Fruit fly (Drosophila melanogaster) whole organism, embryonic: ENCODE results near the gene CG13126.
A peak's percentile ranks its signal among the peaks of the same experiment; 100 is the strongest.

Source experiments
- Aef1 ChIP-seq: fragments of 200-800 bp; sonication (Bioruptor generic); IDR thresholded peaks from 3 replicates; pipeline ENCODE4 v1.3.6; 2022; ENCODE audit warnings: missing biosample characterization, missing genetic modification characterization
- CG10979 ChIP-seq: fragments of 200-800 bp; sonication (Bioruptor generic); optimal IDR thresholded peaks from 2 replicates; lab custom pipeline; 2018; ENCODE audit warnings: missing biosample characterization, mild to moderate bottlenecking, missing genetic modification characterization, moderate library complexity
- CG11093 ChIP-seq: fragments of 200-800 bp; sonication (Bioruptor generic); IDR thresholded peaks from 3 replicates; pipeline ENCODE4 v1.3.6; 2022; ENCODE audit warnings: missing biosample characterization, missing genetic modification characterization
- CG11247 ChIP-seq: fragments of 200-800 bp; sonication (Bioruptor generic); IDR thresholded peaks from 2 replicates; pipeline ENCODE4 v1.3.6; 2022; ENCODE audit warnings: missing biosample characterization, missing genetic modification characterization
- CG12071 ChIP-seq: fragments of 200-800 bp; sonication (Bioruptor generic); optimal IDR thresholded peaks from 3 replicates; lab custom pipeline; 2018; ENCODE audit warnings: missing biosample characterization, mild to moderate bottlenecking, missing genetic modification characterization
- CG12155 ChIP-seq: fragments of 200-800 bp; sonication (Bioruptor generic); optimal IDR thresholded peaks from 3 replicates; lab custom pipeline; 2016; ENCODE audit warnings: missing biosample characterization, missing genetic modification characterization
- CG1233 ChIP-seq: fragments of 200-800 bp; sonication (Bioruptor generic); optimal IDR thresholded peaks from 4 replicates; lab custom pipeline; 2018; ENCODE audit warnings: missing biosample characterization, mild to moderate bottlenecking, missing genetic modification characterization
- CG15269 ChIP-seq: fragments of 200-800 bp; sonication (Bioruptor generic); optimal IDR thresholded peaks from 2 replicates; lab custom pipeline; 2018; ENCODE audit warnings: missing biosample characterization, mild to moderate bottlenecking, missing genetic modification characterization, moderate library complexity
- CG18599 ChIP-seq: fragments of 200-800 bp; sonication (Bioruptor generic); optimal IDR thresholded peaks from 3 replicates; lab custom pipeline; 2017; ENCODE audit warnings: missing biosample characterization, missing genetic modification characterization, mild to moderate bottlenecking, moderate library complexity, missing genetic modification reagents
- CG2712 ChIP-seq: fragments of 200-800 bp; optimal IDR thresholded peaks from 3 replicates; lab custom pipeline; 2019; ENCODE audit warnings: missing biosample characterization, mild to moderate bottlenecking, missing genetic modification characterization, moderate library complexity
- CG30403 ChIP-seq: fragments of 200-800 bp; sonication (Bioruptor generic); optimal IDR thresholded peaks from 3 replicates; lab custom pipeline; 2016; ENCODE audit warnings: missing biosample characterization, missing genetic modification characterization
- CG34376 ChIP-seq: fragments of 200-800 bp; sonication (Bioruptor generic); optimal IDR thresholded peaks from 2 replicates; lab custom pipeline; 2018; ENCODE audit warnings: missing biosample characterization, mild to moderate bottlenecking, missing genetic modification characterization
- CG6272 ChIP-seq: fragments of 200-800 bp; sonication (Bioruptor generic); IDR thresholded peaks from 2 replicates; pipeline ENCODE4 v1.3.6; 2022; ENCODE audit warnings: missing biosample characterization, missing genetic modification characterization
- CG7839 ChIP-seq: fragments of 200-800 bp; sonication (Bioruptor generic); optimal IDR thresholded peaks from 3 replicates; lab custom pipeline; 2018; ENCODE audit warnings: missing biosample characterization, mild to moderate bottlenecking, missing genetic modification characterization, moderate library complexity
- CG7928 ChIP-seq: fragments of 200-800 bp; sonication (Bioruptor generic); optimal IDR thresholded peaks from 2 replicates; lab custom pipeline; 2017; ENCODE audit warnings: missing biosample characterization, mild to moderate bottlenecking, missing genetic modification characterization
- CG8924 ChIP-seq: fragments of 200-800 bp; optimal IDR thresholded peaks from 3 replicates; lab custom pipeline; 2019; ENCODE audit warnings: missing biosample characterization, mild to moderate bottlenecking, missing genetic modification characterization, moderate library complexity
- CG9727 ChIP-seq: fragments of 200-800 bp; sonication (Bioruptor generic); optimal IDR thresholded peaks from 3 replicates; lab custom pipeline; 2017; ENCODE audit warnings: missing biosample characterization, mild to moderate bottlenecking, missing genetic modification characterization
- Dek ChIP-seq: fragments of 200-800 bp; sonication (Bioruptor generic); optimal IDR thresholded peaks from 3 replicates; lab custom pipeline; 2019; ENCODE audit warnings: missing biosample characterization, mild to moderate bottlenecking, missing genetic modification characterization, moderate library complexity
- Ets97D ChIP-seq: fragments of 200-800 bp; sonication (Bioruptor generic); optimal IDR thresholded peaks from 3 replicates; lab custom pipeline; 2016; ENCODE audit warnings: missing biosample characterization, missing genetic modification characterization
- Fer2 ChIP-seq: fragments of 200-800 bp; sonication (Bioruptor generic); optimal IDR thresholded peaks from 2 replicates; lab custom pipeline; 2018; ENCODE audit warnings: missing biosample characterization, mild to moderate bottlenecking, missing genetic modification characterization, moderate library complexity
- Med ChIP-seq: fragments of 200-800 bp; sonication (Bioruptor generic); peaks from one replicate; lab custom pipeline; 2016; ENCODE audit warnings: missing biosample characterization, missing genetic modification characterization, mild to moderate bottlenecking, inconsistent platforms, moderate library complexity
- Sry-β ChIP-seq: fragments of 200-800 bp; sonication (Bioruptor generic); optimal IDR thresholded peaks from 2 replicates; lab custom pipeline; 2018; ENCODE audit warnings: missing biosample characterization, mild to moderate bottlenecking, missing genetic modification characterization, moderate library complexity
- Trl ChIP-seq, 3 experiments: fragments of >200 bp in 2 of 3; fragments of 200-800 bp in 1 of 3; sonication (Bioruptor generic) in 1 of 3; optimal IDR thresholded peaks; 2 replicates in 1 of 3; 3 replicates in 2 of 3; lab custom pipeline; 2016 to 2017; ENCODE audit warnings: missing biosample characterization in 1 of 3, missing genetic modification characterization in 1 of 3
- ara ChIP-seq: fragments of 200-800 bp; sonication (Bioruptor generic); IDR thresholded peaks from 2 replicates; pipeline ENCODE4 v1.3.6; 2022; ENCODE audit warnings: missing biosample characterization, missing genetic modification characterization
- dmrt11E ChIP-seq: fragments of 200-800 bp; sonication (Bioruptor generic); optimal IDR thresholded peaks from 3 replicates; lab custom pipeline; 2018; ENCODE audit warnings: missing biosample characterization, mild to moderate bottlenecking, missing genetic modification characterization, moderate library complexity
- dmrt99B ChIP-seq: fragments of 200-800 bp; sonication (Bioruptor generic); optimal IDR thresholded peaks from 2 replicates; lab custom pipeline; 2018; ENCODE audit warnings: missing biosample characterization, mild to moderate bottlenecking, missing genetic modification characterization, moderate library complexity
- gce ChIP-seq: fragments of 200-800 bp; sonication (Bioruptor generic); IDR thresholded peaks from 3 replicates; pipeline ENCODE4 v1.3.6; 2022; ENCODE audit warnings: missing biosample characterization, missing genetic modification characterization
- h ChIP-seq: fragments of >200 bp; optimal IDR thresholded peaks from 2 replicates; lab custom pipeline; 2017
- jigr1 ChIP-seq: fragments of 200-800 bp; sonication (Bioruptor generic); IDR thresholded peaks from 3 replicates; pipeline ENCODE4 v1.3.6; 2022; ENCODE audit warnings: missing biosample characterization, missing genetic modification characterization
- jing ChIP-seq: fragments of 200-800 bp; sonication (Bioruptor generic); optimal IDR thresholded peaks from 2 replicates; lab custom pipeline; 2018; ENCODE audit warnings: missing biosample characterization, mild to moderate bottlenecking, missing genetic modification characterization
- kni ChIP-seq: fragments of 200-800 bp; sonication (Bioruptor generic); optimal IDR thresholded peaks from 3 replicates; lab custom pipeline; 2017; ENCODE audit warnings: mild to moderate bottlenecking, missing biosample characterization, missing genetic modification reagents, missing genetic modification characterization
- lab ChIP-seq: fragments of 200-800 bp; sonication (Bioruptor generic); optimal IDR thresholded peaks from 3 replicates; lab custom pipeline; 2017; ENCODE audit warnings: missing biosample characterization, missing genetic modification characterization, mild to moderate bottlenecking, moderate library complexity, missing genetic modification reagents
- lilli ChIP-seq: fragments of 200-800 bp; sonication (Bioruptor generic); optimal IDR thresholded peaks from 3 replicates; lab custom pipeline; 2016; ENCODE audit warnings: missing biosample characterization, missing genetic modification characterization
- otp ChIP-seq: fragments of 200-800 bp; sonication (Bioruptor generic); IDR thresholded peaks from 3 replicates; pipeline ENCODE4, ENCODE4 v1.3.6; 2022; ENCODE audit warnings: missing biosample characterization, missing genetic modification characterization
- prd ChIP-seq, 3 experiments: fragments of >200 bp in 2 of 3; fragments of 200-800 bp in 1 of 3; sonication (Bioruptor generic) in 1 of 3; optimal IDR thresholded peaks in 2 of 3; IDR thresholded peaks in 1 of 3; 2 replicates in 2 of 3; 3 replicates in 1 of 3; pipeline versions ENCODE4 v1.3.6 to Lab custom; 2017 to 2022; ENCODE audit warnings: missing biosample characterization in 1 of 3, missing genetic modification characterization in 1 of 3
- pum ChIP-seq: fragments of 200-800 bp; sonication (Bioruptor generic); optimal IDR thresholded peaks from 2 replicates; lab custom pipeline; 2016; ENCODE audit warnings: missing biosample characterization, missing genetic modification characterization
- rib ChIP-seq: fragments of 200-800 bp; sonication (Bioruptor generic); IDR thresholded peaks from 2 replicates; pipeline ENCODE4 v1.3.6; 2022; ENCODE audit warnings: missing biosample characterization, missing genetic modification characterization
- scrt ChIP-seq: fragments of 200-800 bp; sonication (Bioruptor generic); optimal IDR thresholded peaks from 2 replicates; lab custom pipeline; 2018; ENCODE audit warnings: missing biosample characterization, mild to moderate bottlenecking, missing genetic modification characterization, moderate library complexity
- shn ChIP-seq: fragments of 200-800 bp; sonication (Bioruptor generic); optimal IDR thresholded peaks from 3 replicates; lab custom pipeline; 2016; ENCODE audit warnings: missing biosample characterization, missing genetic modification characterization
- sim ChIP-seq: fragments of 200-800 bp; sonication (Bioruptor generic); IDR thresholded peaks from 2 replicates; pipeline ENCODE4 v1.3.6; 2022; ENCODE audit warnings: missing biosample characterization, missing genetic modification characterization
- tna ChIP-seq: fragments of 200-800 bp; sonication (Bioruptor generic); IDR thresholded peaks from 2 replicates; pipeline ENCODE4 v1.3.6; 2022; ENCODE audit warnings: missing biosample characterization, missing genetic modification characterization; ENCODE audit not compliant: partially characterized antibody
- toy ChIP-seq: fragments of 200-800 bp; sonication (Bioruptor generic); IDR thresholded peaks from 2 replicates; pipeline ENCODE4 v1.3.6; 2022; ENCODE audit warnings: missing biosample characterization, missing genetic modification characterization
- ttk ChIP-seq: fragments of 200-800 bp; sonication (Bioruptor generic); IDR thresholded peaks from 2 replicates; pipeline ENCODE4 v2.1.2; 2022; ENCODE audit warnings: missing biosample characterization, missing genetic modification characterization
- twi ChIP-seq: fragments of 200-800 bp; optimal IDR thresholded peaks from 2 replicates; lab custom pipeline; 2019; ENCODE audit warnings: missing biosample characterization, mild to moderate bottlenecking, missing genetic modification characterization, moderate library complexity
- vvl ChIP-seq: fragments of 200-800 bp; sonication (Bioruptor generic); IDR thresholded peaks from 2 replicates; pipeline ENCODE4 v1.3.6; 2022; ENCODE audit warnings: missing biosample characterization, missing genetic modification characterization

The CG13126 gene

DNA sequence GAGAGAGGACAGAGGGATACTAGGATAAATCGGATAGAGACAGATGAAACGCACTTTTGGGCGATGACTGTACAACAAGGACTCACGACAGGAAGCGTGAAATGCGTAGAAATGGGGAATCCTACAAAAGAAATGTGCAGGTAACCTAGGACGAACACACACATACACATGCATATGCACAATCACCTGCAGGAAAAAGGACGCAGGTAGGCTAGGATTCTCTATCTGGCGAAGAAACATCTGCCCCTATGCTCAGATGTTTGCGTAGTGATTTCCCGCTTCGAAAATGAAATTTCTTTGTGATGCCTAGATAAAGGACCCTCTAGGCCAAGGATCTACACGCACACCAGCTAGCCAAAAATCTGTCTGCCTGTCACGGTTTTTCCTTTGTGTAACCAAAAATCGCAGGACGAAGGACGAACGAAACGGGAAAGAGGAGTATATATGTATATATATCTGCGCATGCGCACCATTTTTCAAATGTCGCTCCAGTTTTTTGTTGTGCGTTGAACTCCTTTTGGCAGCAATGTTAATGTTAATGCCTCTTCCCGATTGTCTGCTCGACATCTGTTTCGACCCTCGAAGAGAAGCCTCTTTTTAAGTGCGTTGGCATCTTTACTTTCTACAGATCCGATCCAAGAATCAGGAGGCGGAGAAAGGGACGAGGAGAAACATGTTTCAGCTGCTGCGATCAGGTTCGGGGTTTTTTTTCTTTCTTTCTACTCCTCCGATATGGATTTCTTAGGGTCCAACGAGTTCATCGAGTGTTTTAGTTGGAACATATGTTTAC, 34.4 kb upstream of the CG13126 start (continued):
- TF ChIP-seq ttk (GFP tag; lab: Robert Waterston, UW): no peak
- TF ChIP-seq dmrt99B (tag; lab: Kevin White, UChicago): no peak
- TF ChIP-seq Dek (tag; lab: Kevin White, UChicago): no peak
- TF ChIP-seq rib (GFP tag; lab: Robert Waterston, UW): no peak
- no peak for TF ChIP-seq scrt
- no peak for TF ChIP-seq h (lab: Kevin White, UChicago)
- no peak for TF ChIP-seq Sry-β (GFP tag; lab: Kevin White, UChicago)
- no peak for TF ChIP-seq vvl (GFP tag; lab: Robert Waterston, UW)
- TF ChIP-seq kni (GFP tag; lab: Kevin White, UChicago): peak; percentile 82
- TF ChIP-seq twi (tag; lab: Kevin White, UChicago): peak; percentile 98
- TF ChIP-seq CG9727: no peak
- no peak for TF ChIP-seq otp (GFP tag; lab: Robert Waterston, UW)
- TF ChIP-seq toy (GFP tag; lab: Robert Waterston, UW): no peak
- no peak for TF ChIP-seq CG7839
- no peak for TF ChIP-seq prd (optimal IDR thresholded peaks at IDR 0.05; lab: Kevin White, UChicago)
- 0 out of 3 replicates have a peak, but pooled peaks have one; percentile 20 for TF ChIP-seq prd (GFP tag; IDR thresholded peaks at IDR 0.05; lab: Robert Waterston, UW)
- TF ChIP-seq Ets97D (GFP tag; lab: Kevin White, UChicago): no peak

DNA sequence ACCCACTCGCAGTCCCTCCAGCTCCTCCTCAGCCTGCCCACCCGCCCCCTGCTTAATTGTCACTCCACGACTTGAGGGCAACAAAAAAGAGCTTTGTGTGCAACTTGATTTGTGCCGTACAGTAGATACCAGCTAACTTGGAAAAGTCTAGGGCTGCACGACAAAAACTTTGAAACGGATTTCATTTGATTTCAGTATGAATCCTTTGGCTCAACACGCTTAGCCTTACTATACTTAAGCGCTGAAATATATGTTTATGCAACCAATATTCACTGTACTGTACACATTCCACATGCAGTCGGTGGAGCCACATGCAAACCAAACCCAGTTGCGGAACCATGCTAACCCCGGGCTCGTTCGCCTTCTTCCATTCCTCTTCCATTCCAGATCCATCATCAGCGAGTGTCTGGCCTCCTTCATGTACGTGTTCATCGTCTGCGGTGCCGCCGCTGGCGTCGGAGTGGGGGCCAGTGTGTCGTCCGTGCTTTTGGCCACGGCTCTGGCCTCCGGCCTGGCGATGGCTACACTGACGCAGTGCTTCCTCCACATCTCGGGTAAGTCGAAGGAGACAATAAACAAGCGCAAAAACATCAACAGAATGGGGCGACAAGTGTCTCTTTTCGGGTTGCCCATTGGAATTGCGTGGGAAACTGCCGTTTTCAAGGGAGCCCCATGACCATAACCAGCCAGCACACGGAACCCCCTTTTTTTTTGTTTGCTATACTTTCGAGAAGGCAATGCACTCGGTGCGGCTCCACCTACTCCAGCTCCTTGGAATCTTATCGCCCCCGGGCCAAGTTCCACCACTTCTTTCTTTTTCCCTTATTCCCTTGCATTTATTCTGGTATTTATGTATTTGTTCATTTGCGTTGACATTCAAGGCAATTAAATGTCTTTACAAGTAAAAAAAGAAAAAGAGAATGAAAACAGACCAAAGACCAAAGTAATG, 32.7 kb upstream of the CG13126 start:
- peak; percentile 37; the same call in 1 of the 3 replicates for TF ChIP-seq Aef1 (GFP tag; lab: Robert Waterston, UW)
- peak; percentile 74 for TF ChIP-seq ara (GFP tag; lab: Robert Waterston, UW)
- TF ChIP-seq shn (GFP tag; lab: Kevin White, UChicago): peak; percentile 6
- peak; percentile 92 for TF ChIP-seq Med (GFP tag; lab: Kevin White, UChicago)
- TF ChIP-seq lab: peak; percentile 41
- peak; percentile 8 for TF ChIP-seq CG30403 (GFP tag; lab: Kevin White, UChicago)
- TF ChIP-seq dmrt11E: peak; percentile 32
- peak; percentile 59 for TF ChIP-seq CG7839
- peak; percentile 33; the same call in 1 of the 2 replicates for TF ChIP-seq CG6272 (GFP tag; lab: Robert Waterston, UW)
- peak; percentile 71 for TF ChIP-seq CG2712
- TF ChIP-seq CG7928: no peak
- peak; percentile 59; the same call in 1 of the 2 replicates for TF ChIP-seq sim
- TF ChIP-seq Trl (optimal IDR thresholded peaks at IDR 0.05; lab: Kevin White, UChicago): no peak
- peak; percentile 11 for TF ChIP-seq Trl (GFP tag; optimal IDR thresholded peaks at IDR 0.05; lab: Kevin White, UChicago)
- peak; percentile 77 for TF ChIP-seq CG10979 (tag; lab: Kevin White, UChicago)
- peak; percentile 70 for TF ChIP-seq CG11093
- TF ChIP-seq jigr1 (GFP tag; lab: Robert Waterston, UW): peak; percentile 65; the same call in 2 of the 3 replicates
- TF ChIP-seq pum (GFP tag; lab: Kevin White, UChicago): peak; percentile 26
- no peak for TF ChIP-seq CG15269 (tag; lab: Kevin White, UChicago)
- peak; percentile 41 for TF ChIP-seq CG12071 (GFP tag; lab: Kevin White, UChicago)
- peak; percentile 53; the same call in 1 of the 2 replicates for TF ChIP-seq CG11247
- peak; percentile 29 for TF ChIP-seq CG18599
- peak; percentile 65 for TF ChIP-seq jing (GFP tag; lab: Kevin White, UChicago)
- TF ChIP-seq CG12155 (GFP tag; lab: Kevin White, UChicago): no peak
- no peak for TF ChIP-seq CG34376 (GFP tag; lab: Kevin White, UChicago)
- TF ChIP-seq CG1233 (GFP tag; lab: Kevin White, UChicago): peak; percentile 6
- peak; percentile 77; the same call in 2 of the 3 replicates for TF ChIP-seq gce
- peak; percentile 22 for TF ChIP-seq CG8924 (tag; lab: Kevin White, UChicago)
- TF ChIP-seq lilli (GFP tag; lab: Kevin White, UChicago): peak; percentile 26
- no peak for TF ChIP-seq Fer2 (tag; lab: Kevin White, UChicago)
- no peak for TF ChIP-seq tna (GFP tag; lab: Robert Waterston, UW)
